Fruit fly (Drosophila melanogaster) whole organism, embryonic: ENCODE results near the gene Grip84.

Experiments
- ATbp ChIP-seq: fragments of 200-800 bp; sonication (Bioruptor generic); optimal IDR thresholded peaks from 2 replicates; lab custom pipeline; 2017; ENCODE audit warnings: missing biosample characterization, mild to moderate bottlenecking, missing genetic modification characterization, missing genetic modification reagents
- Bgb ChIP-seq: fragments of 200-800 bp; sonication (Bioruptor generic); IDR thresholded peaks from 2 replicates; pipeline ENCODE4 v1.3.6; 2022; ENCODE audit warnings: missing biosample characterization, missing genetic modification characterization; ENCODE audit not compliant: partially characterized antibody
- Blimp-1 ChIP-seq: fragments of 200-800 bp; sonication (Bioruptor generic); optimal IDR thresholded peaks from 3 replicates; lab custom pipeline; 2018; ENCODE audit warnings: missing biosample characterization, missing genetic modification characterization, mild to moderate bottlenecking, moderate library complexity, missing genetic modification reagents
- CG10366 ChIP-seq: fragments of 200-800 bp; sonication (Bioruptor generic); IDR thresholded peaks from 2 replicates; pipeline ENCODE4 v1.3.6; 2022; ENCODE audit warnings: missing biosample characterization, missing genetic modification characterization
- CG11398 ChIP-seq: fragments of 200-800 bp; sonication (Bioruptor generic); optimal IDR thresholded peaks from 2 replicates; lab custom pipeline; 2016; ENCODE audit warnings: missing biosample characterization, missing genetic modification characterization
- CG12659 ChIP-seq: fragments of 200-800 bp; sonication (Bioruptor generic); optimal IDR thresholded peaks from 3 replicates; lab custom pipeline; 2017; ENCODE audit warnings: mild to moderate bottlenecking, missing biosample characterization, missing genetic modification reagents, missing genetic modification characterization
- CG15269 ChIP-seq: fragments of 200-800 bp; sonication (Bioruptor generic); optimal IDR thresholded peaks from 2 replicates; lab custom pipeline; 2018; ENCODE audit warnings: missing biosample characterization, mild to moderate bottlenecking, missing genetic modification characterization, moderate library complexity
- CG17385 ChIP-seq: fragments of 200-800 bp; sonication (Bioruptor generic); optimal IDR thresholded peaks from 3 replicates; lab custom pipeline; 2018; ENCODE audit warnings: missing biosample characterization, mild to moderate bottlenecking, missing genetic modification characterization
- CG2129 ChIP-seq: fragments of 200-800 bp; sonication (Bioruptor generic); IDR thresholded peaks from 2 replicates; pipeline ENCODE4 v1.3.6; 2022; ENCODE audit warnings: missing biosample characterization, missing genetic modification characterization; ENCODE audit not compliant: partially characterized antibody
- CG2202 ChIP-seq: fragments of 200-800 bp; sonication (Bioruptor generic); optimal IDR thresholded peaks from 2 replicates; lab custom pipeline; 2018; ENCODE audit warnings: missing biosample characterization, mild to moderate bottlenecking, missing genetic modification characterization
- CG30431 ChIP-seq: fragments of 200-800 bp; sonication (Bioruptor generic); optimal IDR thresholded peaks from 2 replicates; lab custom pipeline; 2017; ENCODE audit warnings: missing biosample characterization, missing genetic modification characterization
- CG3163 ChIP-seq: fragments of 200-800 bp; sonication (Bioruptor generic); optimal IDR thresholded peaks from 3 replicates; lab custom pipeline; 2016; ENCODE audit warnings: missing biosample characterization, missing genetic modification characterization
- CG4707 ChIP-seq: fragments of 200-800 bp; sonication (Bioruptor generic); optimal IDR thresholded peaks from 2 replicates; lab custom pipeline; 2018; ENCODE audit warnings: missing biosample characterization, mild to moderate bottlenecking, missing genetic modification characterization, moderate library complexity
- CG8388 ChIP-seq: fragments of 200-800 bp; sonication (Bioruptor generic); optimal IDR thresholded peaks from 2 replicates; lab custom pipeline; 2019; ENCODE audit warnings: missing biosample characterization, mild to moderate bottlenecking, missing genetic modification characterization, moderate library complexity
- CG9437 ChIP-seq: fragments of 200-800 bp; sonication (Bioruptor generic); optimal IDR thresholded peaks from 2 replicates; lab custom pipeline; 2018; ENCODE audit warnings: missing biosample characterization, mild to moderate bottlenecking, missing genetic modification characterization
- CG9727 ChIP-seq: fragments of 200-800 bp; sonication (Bioruptor generic); optimal IDR thresholded peaks from 3 replicates; lab custom pipeline; 2017; ENCODE audit warnings: missing biosample characterization, mild to moderate bottlenecking, missing genetic modification characterization
- CkIIα-i1 ChIP-seq: fragments of 200-800 bp; sonication (Bioruptor generic); IDR thresholded peaks from 2 replicates; pipeline ENCODE4 v1.3.6; 2022; ENCODE audit warnings: missing biosample characterization, missing genetic modification characterization
- Dbx ChIP-seq: fragments of 200-800 bp; sonication (Bioruptor generic); IDR thresholded peaks from 3 replicates; pipeline ENCODE4 v1.3.6; 2022; ENCODE audit warnings: missing biosample characterization, missing genetic modification characterization
- Dip2 ChIP-seq: fragments of 200-800 bp; sonication (Bioruptor generic); IDR thresholded peaks from 2 replicates; pipeline ENCODE4 v1.3.6; 2022; ENCODE audit warnings: missing biosample characterization, missing genetic modification characterization
- HLH54F ChIP-seq: fragments of 200-800 bp; sonication (Bioruptor generic); optimal IDR thresholded peaks from 3 replicates; lab custom pipeline; 2016; ENCODE audit warnings: missing biosample characterization, missing genetic modification characterization
- Mad ChIP-seq: fragments of 200-800 bp; sonication (Bioruptor generic); optimal IDR thresholded peaks from 2 replicates; lab custom pipeline; 2016; ENCODE audit warnings: missing biosample characterization, missing genetic modification characterization
- Mes4 ChIP-seq: fragments of 200-800 bp; sonication (Bioruptor generic); optimal IDR thresholded peaks from 2 replicates; lab custom pipeline; 2016; ENCODE audit warnings: missing biosample characterization, missing genetic modification characterization
- NC2α ChIP-seq: fragments of 200-800 bp; sonication (Bioruptor generic); optimal IDR thresholded peaks from 2 replicates; lab custom pipeline; 2016; ENCODE audit warnings: missing biosample characterization, missing genetic modification characterization
- NFAT ChIP-seq: fragments of 200-800 bp; sonication (Bioruptor generic); IDR thresholded peaks from 2 replicates; pipeline ENCODE4 v1.3.6; 2022; ENCODE audit warnings: missing biosample characterization, missing genetic modification characterization
- Nf-YB ChIP-seq: fragments of 200-800 bp; sonication (Bioruptor generic); optimal IDR thresholded peaks from 3 replicates; lab custom pipeline; 2019; ENCODE audit warnings: missing biosample characterization, mild to moderate bottlenecking, missing genetic modification characterization, moderate library complexity
- Nf-YC ChIP-seq: fragments of 200-800 bp; optimal IDR thresholded peaks from 3 replicates; lab custom pipeline; 2019; ENCODE audit warnings: missing biosample characterization, mild to moderate bottlenecking, missing genetic modification characterization, moderate library complexity
- Opbp ChIP-seq: fragments of 200-800 bp; sonication (Bioruptor generic); IDR thresholded peaks from 3 replicates; pipeline ENCODE4 v1.3.6; 2022; ENCODE audit warnings: missing biosample characterization, missing genetic modification characterization; ENCODE audit not compliant: partially characterized antibody
- Trl ChIP-seq, 3 experiments: fragments of >200 bp in 2 of 3; fragments of 200-800 bp in 1 of 3; sonication (Bioruptor generic) in 1 of 3; optimal IDR thresholded peaks; 2 replicates in 1 of 3; 3 replicates in 2 of 3; lab custom pipeline; 2016 to 2017; ENCODE audit warnings: missing biosample characterization in 1 of 3, missing genetic modification characterization in 1 of 3
- Xbp1 ChIP-seq: fragments of 200-800 bp; sonication (Bioruptor generic); optimal IDR thresholded peaks from 3 replicates; lab custom pipeline; 2016; ENCODE audit warnings: missing biosample characterization, mild to moderate bottlenecking, missing genetic modification characterization
- chinmo ChIP-seq: fragments of 200-800 bp; sonication (Bioruptor generic); IDR thresholded peaks from 4 replicates; pipeline ENCODE4 v1.3.6; 2022; ENCODE audit warnings: missing biosample characterization, missing genetic modification characterization; ENCODE audit not compliant: partially characterized antibody
- crol ChIP-seq: fragments of 200-800 bp; sonication (Bioruptor generic); IDR thresholded peaks from 2 replicates; pipeline ENCODE4 v1.3.6; 2022; ENCODE audit warnings: missing biosample characterization, missing genetic modification characterization
- disco-r ChIP-seq: fragments of 200-800 bp; sonication (Bioruptor generic); optimal IDR thresholded peaks from 2 replicates; lab custom pipeline; 2016; ENCODE audit warnings: missing biosample characterization, missing genetic modification characterization
- dmrt11E ChIP-seq: fragments of 200-800 bp; sonication (Bioruptor generic); optimal IDR thresholded peaks from 3 replicates; lab custom pipeline; 2018; ENCODE audit warnings: missing biosample characterization, mild to moderate bottlenecking, missing genetic modification characterization, moderate library complexity
- fd3F ChIP-seq: fragments of 200-800 bp; sonication (Bioruptor generic); optimal IDR thresholded peaks from 2 replicates; lab custom pipeline; 2018; ENCODE audit warnings: missing biosample characterization, mild to moderate bottlenecking, missing genetic modification characterization, moderate library complexity
- gsb ChIP-seq: fragments of 200-800 bp; sonication (Bioruptor generic); IDR thresholded peaks from 2 replicates; pipeline ENCODE4 v1.3.6; 2022; ENCODE audit warnings: missing biosample characterization, missing genetic modification characterization
- lbe ChIP-seq: fragments of 200-800 bp; sonication (Bioruptor generic); optimal IDR thresholded peaks from 2 replicates; lab custom pipeline; 2016; ENCODE audit warnings: missing biosample characterization, mild to moderate bottlenecking, missing genetic modification characterization
- odd ChIP-seq: fragments of 200-800 bp; sonication (Bioruptor generic); optimal IDR thresholded peaks from 2 replicates; lab custom pipeline; 2017; ENCODE audit warnings: missing biosample characterization, mild to moderate bottlenecking, missing genetic modification characterization
- peb ChIP-seq: fragments of 200-800 bp; sonication (Bioruptor generic); IDR thresholded peaks from 2 replicates; pipeline ENCODE4 v1.3.6; 2022; ENCODE audit warnings: missing biosample characterization, missing genetic modification characterization
- prd ChIP-seq, 3 experiments: fragments of >200 bp in 2 of 3; fragments of 200-800 bp in 1 of 3; sonication (Bioruptor generic) in 1 of 3; optimal IDR thresholded peaks in 2 of 3; IDR thresholded peaks in 1 of 3; 2 replicates in 2 of 3; 3 replicates in 1 of 3; pipeline versions ENCODE4 v1.3.6 to Lab custom; 2017 to 2022; ENCODE audit warnings: missing biosample characterization in 1 of 3, missing genetic modification characterization in 1 of 3
- psq ChIP-seq: fragments of 200-800 bp; sonication (Bioruptor generic); optimal IDR thresholded peaks from 2 replicates; lab custom pipeline; 2017; ENCODE audit warnings: missing biosample characterization, missing genetic modification characterization
- rib ChIP-seq: fragments of 200-800 bp; sonication (Bioruptor generic); IDR thresholded peaks from 2 replicates; pipeline ENCODE4 v1.3.6; 2022; ENCODE audit warnings: missing biosample characterization, missing genetic modification characterization
- ro ChIP-seq: fragments of 200-800 bp; sonication (Bioruptor generic); IDR thresholded peaks from 2 replicates; pipeline ENCODE4 v1.3.6; 2022; ENCODE audit warnings: missing biosample characterization, missing genetic modification characterization
- sima ChIP-seq: fragments of 200-800 bp; sonication (Bioruptor generic); optimal IDR thresholded peaks from 2 replicates; lab custom pipeline; 2016; ENCODE audit warnings: missing biosample characterization, missing genetic modification characterization
- ssp ChIP-seq: fragments of 200-800 bp; sonication (Bioruptor generic); IDR thresholded peaks from 2 replicates; pipeline ENCODE4 v1.3.6; 2022; ENCODE audit warnings: missing biosample characterization, missing genetic modification characterization
- tna ChIP-seq: fragments of 200-800 bp; sonication (Bioruptor generic); IDR thresholded peaks from 2 replicates; pipeline ENCODE4 v1.3.6; 2022; ENCODE audit warnings: missing biosample characterization, missing genetic modification characterization; ENCODE audit not compliant: partially characterized antibody
- trh ChIP-seq: fragments of 200-800 bp; sonication (Bioruptor generic); optimal IDR thresholded peaks from 2 replicates; lab custom pipeline; 2016; ENCODE audit warnings: missing biosample characterization, missing genetic modification characterization
- usp ChIP-seq: fragments of >200 bp; optimal IDR thresholded peaks from 2 replicates; lab custom pipeline; 2017; ENCODE audit warnings: missing biosample characterization, missing genetic modification characterization
- zf30C ChIP-seq: fragments of 200-800 bp; sonication (Bioruptor generic); optimal IDR thresholded peaks from 3 replicates; lab custom pipeline; 2018; ENCODE audit warnings: missing biosample characterization, mild to moderate bottlenecking, missing genetic modification characterization

Gene Grip84

DNA sequence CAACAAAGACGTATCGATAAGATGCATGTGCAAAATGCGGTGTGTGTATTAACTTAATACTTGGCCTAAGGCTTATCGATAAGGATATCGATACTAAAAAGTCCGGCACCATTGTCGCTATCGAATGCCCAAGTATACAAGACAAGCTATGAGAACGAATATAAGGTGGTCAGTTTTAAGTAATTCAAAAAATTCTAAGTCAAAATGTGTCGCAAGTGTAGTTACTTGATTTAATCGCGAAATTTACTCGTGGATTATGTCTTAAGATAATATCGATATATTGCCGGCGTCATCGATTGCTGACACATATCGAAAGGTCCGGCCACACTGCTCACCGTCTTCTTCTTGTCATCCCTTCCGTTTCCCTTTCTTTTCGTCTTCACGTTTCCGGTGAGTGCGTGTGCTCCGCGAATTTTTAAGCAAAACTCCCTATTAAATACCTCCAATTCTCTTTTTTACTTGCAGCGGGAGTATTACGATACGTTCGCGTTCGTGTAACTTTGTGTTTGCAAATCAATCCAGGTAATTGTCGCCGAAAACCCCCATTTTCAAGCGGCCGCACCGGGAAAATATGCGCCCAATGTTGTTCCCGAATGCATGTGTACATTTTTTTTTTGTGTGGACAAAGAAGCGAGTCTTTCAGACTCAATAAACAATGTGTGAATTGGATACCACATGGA is 32.3 kb upstream of the Grip84 start, which contains the start of gene RpS10b (continued):
- TF ChIP-seq Opbp (GFP tag; lab: Robert Waterston, UW) (peak; percentile 88), CG3163 (peak; percentile 76), rib (GFP tag; lab: Robert Waterston, UW) (no peak; the same call in 1 of the 2 replicates), lbe (GFP tag; lab: Kevin White, UChicago) (peak; percentile 71), CG8388 (GFP tag; lab: Kevin White, UChicago) (peak; percentile 74), Mad (GFP tag; lab: Kevin White, UChicago) (peak; percentile 86), Nf-YC (tag; lab: Kevin White, UChicago) (peak; percentile 71), disco-r (GFP tag; lab: Kevin White, UChicago) (peak; percentile 93), Bgb (GFP tag; lab: Robert Waterston, UW) (peak; percentile 91), ssp (GFP tag; lab: Robert Waterston, UW) (peak; percentile 64), ro (GFP tag; lab: Robert Waterston, UW) (no peak), NFAT (GFP tag; lab: Robert Waterston, UW) (peak; percentile 85), CG9727 (peak; percentile 97), Trl (optimal IDR thresholded peaks at IDR 0.05; lab: Kevin White, UChicago) (no peak), Trl (GFP tag; optimal IDR thresholded peaks at IDR 0.05; lab: Kevin White, UChicago) (peak; percentile 82), CG10366 (peak; percentile 71), CG2202 (tag; lab: Kevin White, UChicago) (peak; percentile 84), usp (no peak), CG15269 (tag; lab: Kevin White, UChicago) (peak; percentile 78), odd (GFP tag; lab: Kevin White, UChicago) (peak; percentile 97), fd3F (GFP tag; lab: Kevin White, UChicago) (peak; percentile 77), trh (GFP tag; lab: Kevin White, UChicago) (peak; percentile 81), ATbp (GFP tag; lab: Kevin White, UChicago) (peak; percentile 92), CG12659 (GFP tag; lab: Kevin White, UChicago) (peak; percentile 96), prd (optimal IDR thresholded peaks at IDR 0.05; lab: Kevin White, UChicago) (no peak), prd (GFP tag; IDR thresholded peaks at IDR 0.05; lab: Robert Waterston, UW) (peak; percentile 60), Nf-YB (peak; percentile 76), zf30C (GFP tag; lab: Kevin White, UChicago) (peak; percentile 53), HLH54F (GFP tag; lab: Kevin White, UChicago) (peak; percentile 85), CG11398 (peak; percentile 92), CG17385 (GFP tag; lab: Kevin White, UChicago) (peak; percentile 98), Mes4 (GFP tag; lab: Kevin White, UChicago) (peak; percentile 98), gsb (GFP tag; lab: Robert Waterston, UW) (peak; percentile 56; the same call in 1 of the 2 replicates), Blimp-1 (peak; percentile 57), Dbx (peak; percentile 81), CkIIα-i1 (GFP tag; lab: Robert Waterston, UW) (0 out of 2 replicates have a peak, but pooled peaks have one; percentile 17), chinmo (GFP tag; lab: Robert Waterston, UW) (peak; percentile 92; the same call in 3 of the 4 replicates), dmrt11E (peak; percentile 85), CG30431 (peak; percentile 87), Xbp1 (peak; percentile 68), Dip2 (no peak), tna (GFP tag; lab: Robert Waterston, UW) (peak; percentile 89), CG9437 (peak; percentile 89), CG2129 (GFP tag; lab: Robert Waterston, UW) (peak; percentile 85), crol (GFP tag; lab: Robert Waterston, UW) (peak; percentile 48; the same call in 1 of the 2 replicates), peb (GFP tag; lab: Robert Waterston, UW) (peak; percentile 22; the same call in 1 of the 2 replicates), NC2α (GFP tag; lab: Kevin White, UChicago) (peak; percentile 94), CG4707 (peak; percentile 90), psq (GFP tag; lab: Kevin White, UChicago) (peak; percentile 42), sima (GFP tag; lab: Kevin White, UChicago) (peak; percentile 84)
